Fruit fly (Drosophila melanogaster) whole organism, embryonic: Measurements from ENCODE around the gene CG33631.

Source experiments
- Adf1 ChIP-seq: fragments of 200-800 bp; sonication (Bioruptor generic); IDR thresholded peaks from 2 replicates; pipeline ENCODE4 v1.3.6; 2022; ENCODE audit warnings: missing biosample characterization, missing genetic modification characterization
- Bteb2 ChIP-seq: fragments of 200-800 bp; sonication (Bioruptor generic); optimal IDR thresholded peaks from 2 replicates; lab custom pipeline; 2016; ENCODE audit warnings: missing biosample characterization, missing genetic modification characterization
- CG1024 ChIP-seq: fragments of 200-800 bp; sonication (Bioruptor generic); IDR thresholded peaks from 2 replicates; pipeline ENCODE4 v1.3.6; 2022; ENCODE audit warnings: missing biosample characterization, missing genetic modification characterization
- CG11093 ChIP-seq: fragments of 200-800 bp; sonication (Bioruptor generic); IDR thresholded peaks from 3 replicates; pipeline ENCODE4 v1.3.6; 2022; ENCODE audit warnings: missing biosample characterization, missing genetic modification characterization
- CG11247 ChIP-seq: fragments of 200-800 bp; sonication (Bioruptor generic); IDR thresholded peaks from 2 replicates; pipeline ENCODE4 v1.3.6; 2022; ENCODE audit warnings: missing biosample characterization, missing genetic modification characterization
- CG11504 ChIP-seq: fragments of 200-800 bp; sonication (Bioruptor generic); optimal IDR thresholded peaks from 3 replicates; lab custom pipeline; 2019; ENCODE audit warnings: missing biosample characterization, mild to moderate bottlenecking, missing genetic modification characterization, moderate library complexity
- CG11560 ChIP-seq: fragments of 200-800 bp; sonication (Bioruptor generic); IDR thresholded peaks from 3 replicates; pipeline ENCODE4 v1.3.6; 2022; ENCODE audit warnings: missing biosample characterization, missing genetic modification characterization
- CG11695 ChIP-seq: fragments of 200-800 bp; sonication (Bioruptor generic); IDR thresholded peaks from 3 replicates; pipeline ENCODE4 v1.3.6; 2022; ENCODE audit warnings: missing biosample characterization, missing genetic modification characterization
- CG1233 ChIP-seq: fragments of 200-800 bp; sonication (Bioruptor generic); optimal IDR thresholded peaks from 4 replicates; lab custom pipeline; 2018; ENCODE audit warnings: missing biosample characterization, mild to moderate bottlenecking, missing genetic modification characterization
- CG14050 ChIP-seq: fragments of 200-800 bp; sonication (Bioruptor generic); IDR thresholded peaks from 3 replicates; pipeline ENCODE4 v1.3.6; 2022; ENCODE audit warnings: missing biosample characterization, missing genetic modification characterization
- CG15011 ChIP-seq: fragments of 200-800 bp; sonication (Bioruptor generic); optimal IDR thresholded peaks from 3 replicates; lab custom pipeline; 2018; ENCODE audit warnings: missing biosample characterization, mild to moderate bottlenecking, missing genetic modification characterization
- CG1603 ChIP-seq: fragments of 200-800 bp; sonication (Bioruptor generic); optimal IDR thresholded peaks from 2 replicates; lab custom pipeline; 2019; ENCODE audit warnings: missing biosample characterization, mild to moderate bottlenecking, missing genetic modification characterization, moderate library complexity
- CG16863 ChIP-seq: fragments of 200-800 bp; sonication (Bioruptor generic); optimal IDR thresholded peaks from 3 replicates; lab custom pipeline; 2016; ENCODE audit warnings: missing biosample characterization, missing genetic modification characterization
- CG18262 ChIP-seq: fragments of 200-800 bp; optimal IDR thresholded peaks from 3 replicates; lab custom pipeline; 2019; ENCODE audit warnings: missing biosample characterization, mild to moderate bottlenecking, missing genetic modification characterization, moderate library complexity
- CG18476 ChIP-seq: fragments of 200-800 bp; sonication (Bioruptor generic); optimal IDR thresholded peaks from 2 replicates; lab custom pipeline; 2016; ENCODE audit warnings: missing biosample characterization, mild to moderate bottlenecking, missing genetic modification characterization
- CG18764 ChIP-seq: fragments of 200-800 bp; sonication (Bioruptor generic); optimal IDR thresholded peaks from 3 replicates; lab custom pipeline; 2016; ENCODE audit warnings: missing biosample characterization, missing genetic modification characterization
- CG2199 ChIP-seq: fragments of 200-800 bp; sonication (Bioruptor generic); IDR thresholded peaks from 3 replicates; pipeline ENCODE4 v1.3.6; 2022; ENCODE audit warnings: missing biosample characterization, missing genetic modification characterization
- CG2678 ChIP-seq: fragments of 200-800 bp; sonication (Bioruptor generic); optimal IDR thresholded peaks from 3 replicates; lab custom pipeline; 2019; ENCODE audit warnings: missing biosample characterization, mild to moderate bottlenecking, missing genetic modification characterization, moderate library complexity
- CG4360 ChIP-seq: fragments of 200-800 bp; sonication (Bioruptor generic); IDR thresholded peaks from 2 replicates; pipeline ENCODE4 v1.3.6; 2022; ENCODE audit warnings: missing biosample characterization, missing genetic modification characterization
- CG7372 ChIP-seq: fragments of 200-800 bp; sonication (Bioruptor generic); IDR thresholded peaks from 2 replicates; pipeline ENCODE4 v1.3.6; 2022; ENCODE audit warnings: missing biosample characterization, missing genetic modification characterization
- CG7556 ChIP-seq: fragments of 200-800 bp; sonication (Bioruptor generic); optimal IDR thresholded peaks from 2 replicates; lab custom pipeline; 2017; ENCODE audit warnings: missing biosample characterization, mild to moderate bottlenecking, missing genetic modification characterization
- CG7928 ChIP-seq: fragments of 200-800 bp; sonication (Bioruptor generic); optimal IDR thresholded peaks from 2 replicates; lab custom pipeline; 2017; ENCODE audit warnings: missing biosample characterization, mild to moderate bottlenecking, missing genetic modification characterization
- CG8478 ChIP-seq: fragments of >200 bp; optimal IDR thresholded peaks from 2 replicates; lab custom pipeline; 2018
- CTCF ChIP-seq: fragments of 200-800 bp; sonication (Bioruptor generic); optimal IDR thresholded peaks from 2 replicates; lab custom pipeline; 2017; ENCODE audit warnings: missing biosample characterization, mild to moderate bottlenecking, missing genetic modification characterization, moderate library complexity
- D ChIP-seq, 2 experiments: fragments of 200-800 bp in 1 of 2; fragments of >200 bp in 1 of 2; sonication (Bioruptor generic) in 1 of 2; optimal IDR thresholded peaks; 2 replicates in 1 of 2; 3 replicates in 1 of 2; lab custom pipeline; 2017; ENCODE audit warnings: mild to moderate bottlenecking in 1 of 2, missing biosample characterization in 1 of 2, missing genetic modification characterization in 1 of 2, missing genetic modification reagents in 1 of 2
- D19A ChIP-seq: fragments of 200-800 bp; optimal IDR thresholded peaks from 3 replicates; lab custom pipeline; 2019; ENCODE audit warnings: missing biosample characterization, mild to moderate bottlenecking, missing genetic modification characterization, moderate library complexity
- Fer2 ChIP-seq: fragments of 200-800 bp; sonication (Bioruptor generic); optimal IDR thresholded peaks from 2 replicates; lab custom pipeline; 2018; ENCODE audit warnings: missing biosample characterization, mild to moderate bottlenecking, missing genetic modification characterization, moderate library complexity
- Hey ChIP-seq: fragments of 200-800 bp; sonication (Bioruptor generic); optimal IDR thresholded peaks from 3 replicates; lab custom pipeline; 2018; ENCODE audit warnings: missing biosample characterization, mild to moderate bottlenecking, missing genetic modification characterization
- Hmr ChIP-seq: fragments of 200-800 bp; sonication (Bioruptor generic); optimal IDR thresholded peaks from 3 replicates; lab custom pipeline; 2017; ENCODE audit warnings: mild to moderate bottlenecking, missing biosample characterization, missing genetic modification reagents, missing genetic modification characterization
- Lim3 ChIP-seq: fragments of 200-800 bp; sonication (Bioruptor generic); IDR thresholded peaks from 2 replicates; pipeline ENCODE4 v1.3.6; 2022; ENCODE audit warnings: missing biosample characterization, missing genetic modification characterization
- NK7.1 ChIP-seq: fragments of 200-800 bp; sonication (Bioruptor generic); optimal IDR thresholded peaks from 3 replicates; lab custom pipeline; 2016; ENCODE audit warnings: missing biosample characterization, missing genetic modification characterization
- NfI ChIP-seq: fragments of 200-800 bp; sonication (Bioruptor generic); optimal IDR thresholded peaks from 3 replicates; lab custom pipeline; 2018; ENCODE audit warnings: missing biosample characterization, mild to moderate bottlenecking, missing genetic modification characterization, moderate library complexity
- Optix ChIP-seq: fragments of 200-800 bp; sonication (Bioruptor generic); IDR thresholded peaks from 3 replicates; pipeline ENCODE4 v1.3.6; 2022; ENCODE audit warnings: missing biosample characterization, missing genetic modification characterization
- Sin3A ChIP-seq: fragments of >200 bp; optimal IDR thresholded peaks from 2 replicates; lab custom pipeline; 2018
- Sox102F ChIP-seq: fragments of 200-800 bp; sonication (Bioruptor generic); optimal IDR thresholded peaks from 2 replicates; lab custom pipeline; 2018; ENCODE audit warnings: missing biosample characterization, mild to moderate bottlenecking, missing genetic modification characterization, moderate library complexity
- Usf ChIP-seq: fragments of 200-800 bp; sonication (Bioruptor generic); optimal IDR thresholded peaks from 2 replicates; lab custom pipeline; 2017; ENCODE audit warnings: missing genotype, missing biosample characterization, missing genetic modification characterization
- abd-A ChIP-seq: fragments of 200-800 bp; sonication (Bioruptor generic); optimal IDR thresholded peaks from 3 replicates; lab custom pipeline; 2019; ENCODE audit warnings: missing biosample characterization, mild to moderate bottlenecking, missing genetic modification characterization, moderate library complexity
- aop ChIP-seq: fragments of 200-800 bp; sonication (Bioruptor generic); IDR thresholded peaks from 2 replicates; pipeline ENCODE4 v1.3.6; 2022; ENCODE audit warnings: missing biosample characterization, missing genetic modification characterization
- ind ChIP-seq: fragments of 200-800 bp; sonication (Bioruptor generic); optimal IDR thresholded peaks from 3 replicates; lab custom pipeline; 2016; ENCODE audit warnings: missing biosample characterization, missing genetic modification characterization
- jigr1 ChIP-seq: fragments of 200-800 bp; sonication (Bioruptor generic); IDR thresholded peaks from 3 replicates; pipeline ENCODE4 v1.3.6; 2022; ENCODE audit warnings: missing biosample characterization, missing genetic modification characterization
- jumu ChIP-seq: fragments of 200-800 bp; sonication (Bioruptor generic); optimal IDR thresholded peaks from 3 replicates; lab custom pipeline; 2016; ENCODE audit warnings: missing biosample characterization, missing genetic modification characterization
- lbe ChIP-seq: fragments of 200-800 bp; sonication (Bioruptor generic); optimal IDR thresholded peaks from 2 replicates; lab custom pipeline; 2016; ENCODE audit warnings: missing biosample characterization, mild to moderate bottlenecking, missing genetic modification characterization
- pho ChIP-seq: fragments of 200-800 bp; sonication (Bioruptor generic); optimal IDR thresholded peaks from 2 replicates; lab custom pipeline; 2016; ENCODE audit warnings: missing biosample characterization, missing genetic modification characterization
- phol ChIP-seq: fragments of 200-800 bp; sonication (Bioruptor generic); optimal IDR thresholded peaks from 3 replicates; lab custom pipeline; 2018; ENCODE audit warnings: missing biosample characterization, mild to moderate bottlenecking, missing genetic modification characterization, moderate library complexity
- psq ChIP-seq: fragments of 200-800 bp; sonication (Bioruptor generic); optimal IDR thresholded peaks from 2 replicates; lab custom pipeline; 2017; ENCODE audit warnings: missing biosample characterization, missing genetic modification characterization
- sima ChIP-seq: fragments of 200-800 bp; sonication (Bioruptor generic); optimal IDR thresholded peaks from 2 replicates; lab custom pipeline; 2016; ENCODE audit warnings: missing biosample characterization, missing genetic modification characterization
- tgo ChIP-seq: fragments of 200-800 bp; sonication (Bioruptor generic); IDR thresholded peaks from 3 replicates; pipeline ENCODE4 v1.3.6; 2022; ENCODE audit warnings: missing biosample characterization, missing genetic modification characterization
- tin ChIP-seq: fragments of 200-800 bp; sonication (Bioruptor generic); optimal IDR thresholded peaks from 3 replicates; lab custom pipeline; 2016; ENCODE audit warnings: missing biosample characterization, missing genetic modification characterization
- vnd ChIP-seq: fragments of 200-800 bp; sonication (Bioruptor generic); IDR thresholded peaks from 3 replicates; pipeline ENCODE4 v1.3.6; 2022; ENCODE audit warnings: missing biosample characterization, missing genetic modification characterization; ENCODE audit not compliant: partially characterized antibody
- zfh1 ChIP-seq: fragments of 200-800 bp; sonication (Bioruptor generic); IDR thresholded peaks from 3 replicates; pipeline ENCODE4 v1.3.6; 2022; ENCODE audit warnings: missing biosample characterization, missing genetic modification characterization

The CG33631 gene

dm6 chr3R:10042664-10043372, 21.0 kb upstream of the CG33631 start, which contains the start of the genes Mical and CG3909 (continued):
- TF ChIP-seq CG18764 (GFP tag; lab: Kevin White, UChicago) (peak; percentile 79), CG16863 (GFP tag; lab: Kevin White, UChicago) (peak; percentile 4), CG14050 (GFP tag; lab: Robert Waterston, UW) (peak; percentile 75; the same call in 2 of the 3 replicates), Hmr (GFP tag; lab: Kevin White, UChicago) (peak; percentile 87), ind (GFP tag; lab: Kevin White, UChicago) (peak; percentile 86), lbe (peak; percentile 14), phol (tag; lab: Kevin White, UChicago) (peak; percentile 92), Bteb2 (GFP tag; lab: Kevin White, UChicago) (peak; percentile 49), vnd (peak; percentile 38; the same call in 1 of the 3 replicates), CG4360 (no peak), pho (peak; percentile 51), psq (GFP tag; lab: Kevin White, UChicago) (peak; percentile 69), D19A (peak; percentile 82), zfh1 (GFP tag; lab: Robert Waterston, UW) (peak; percentile 89), abd-A (tag; lab: Kevin White, UChicago) (no peak), jumu (GFP tag; lab: Kevin White, UChicago) (peak; percentile 27), aop (GFP tag; lab: Robert Waterston, UW) (peak; percentile 43; the same call in 1 of the 2 replicates), CG11247 (GFP tag; lab: Robert Waterston, UW) (peak; percentile 91), CG11695 (peak; percentile 90), Sin3A (lab: Kevin White, UChicago) (no peak), CG7556 (GFP tag; lab: Kevin White, UChicago) (peak; percentile 86), Usf (GFP tag; lab: Kevin White, UChicago) (peak; percentile 46), CG1233 (peak; percentile 76), CG11504 (tag; lab: Kevin White, UChicago) (peak; percentile 87), tgo (GFP tag; lab: Robert Waterston, UW) (peak; percentile 95), Sox102F (GFP tag; lab: Kevin White, UChicago) (peak; percentile 89), CTCF (GFP tag; lab: Kevin White, UChicago) (peak; percentile 33), jigr1 (GFP tag; lab: Robert Waterston, UW) (peak; percentile 50; the same call in 2 of the 3 replicates), NfI (GFP tag; lab: Kevin White, UChicago) (peak; percentile 75), CG18262 (peak; percentile 91), CG7372 (GFP tag; lab: Robert Waterston, UW) (peak; percentile 89), sima (GFP tag; lab: Kevin White, UChicago) (no peak), Lim3 (GFP tag; lab: Robert Waterston, UW) (0 out of 2 replicates have a peak, but pooled peaks have one; percentile 29), CG2199 (GFP tag; lab: Robert Waterston, UW) (peak; percentile 57; the same call in 1 of the 3 replicates), CG1603 (tag; lab: Kevin White, UChicago) (peak; percentile 44), Hey (tag; lab: Kevin White, UChicago) (no peak), CG7928 (GFP tag; lab: Kevin White, UChicago) (no peak), CG8478 (lab: Kevin White, UChicago) (no peak), Fer2 (peak; percentile 83), CG2678 (tag; lab: Kevin White, UChicago) (peak; percentile 92), Adf1 (GFP tag; lab: Robert Waterston, UW) (peak; percentile 64), CG11560 (tag; lab: Robert Waterston, UW) (peak; percentile 45; the same call in 1 of the 3 replicates), NK7.1 (GFP tag; lab: Kevin White, UChicago) (no peak), Optix (GFP tag; lab: Robert Waterston, UW) (0 out of 3 replicates have a peak, but pooled peaks have one; percentile 7), tin (peak; percentile 75), CG15011 (GFP tag; lab: Kevin White, UChicago) (peak; percentile 14), D (optimal IDR thresholded peaks at IDR 0.05; lab: Kevin White, UChicago) (no peak), D (GFP tag; optimal IDR thresholded peaks at IDR 0.05; lab: Kevin White, UChicago) (peak; percentile 59), CG11093 (peak; percentile 69; the same call in 2 of the 3 replicates), CG1024 (peak; percentile 76), CG18476 (GFP tag; lab: Kevin White, UChicago) (peak; percentile 45)
